Fruit fly (Drosophila melanogaster): ENCODE results near the gene CG7044.

DNA sequence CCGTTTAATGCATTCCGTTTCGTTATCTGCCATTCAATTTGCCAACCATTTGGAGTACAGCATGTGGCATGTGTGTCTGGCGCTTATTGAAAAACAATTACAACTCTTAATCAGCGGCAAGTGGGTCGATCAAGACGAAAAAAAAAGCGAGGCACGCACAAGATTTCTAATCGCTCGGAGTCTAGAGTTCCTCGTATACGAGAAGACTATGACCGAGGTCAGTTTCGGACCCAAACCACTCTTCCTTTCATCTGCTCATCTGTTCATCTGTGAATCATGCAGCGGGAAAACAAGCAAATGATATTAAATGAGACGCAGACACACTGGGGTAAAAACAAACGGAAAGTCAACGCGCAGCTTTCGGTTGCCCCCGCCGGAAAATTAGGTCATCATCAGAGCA, 10.0 kb downstream of the CG7044 start:
- no peak for TF ChIP-seq gsb (GFP tag; IDR thresholded peaks at IDR 0.05)
- TF ChIP-seq B-H1 (GFP tag; IDR thresholded peaks at IDR 0.05), result no peak
- TF ChIP-seq CG11093 (GFP tag; IDR thresholded peaks at IDR 0.05), result no peak
- no peak for TF ChIP-seq CG10979 (tag; optimal IDR thresholded peaks at IDR 0.05)
- no peak for TF ChIP-seq chm (GFP tag; IDR thresholded peaks at IDR 0.05)
- no peak for TF ChIP-seq usp (GFP tag; optimal IDR thresholded peaks at IDR 0.05)
- peak; percentile 45 for TF ChIP-seq CG12769 (tag; optimal IDR thresholded peaks at IDR 0.05)
- TF ChIP-seq ssp (GFP tag; IDR thresholded peaks at IDR 0.05), result no peak
